Worm (Caenorhabditis elegans) whole organism, late embryonic: Measurements from ENCODE around the gene cct-5.

Experiments used
- C08G9.2 ChIP-seq: sonication (generic microtip); optimal IDR thresholded peaks from 2 replicates; lab custom pipeline; 2016; ENCODE audit warnings: mild to moderate bottlenecking, missing genetic modification characterization, moderate library complexity, missing compliant biosample characterization
- F13H6.1 ChIP-seq: sonication (generic microtip); optimal IDR thresholded peaks from 2 replicates; lab custom pipeline; 2016; ENCODE audit warnings: missing genetic modification characterization, missing compliant biosample characterization
- K09A11.1 ChIP-seq: sonication (generic microtip); optimal IDR thresholded peaks from 2 replicates; lab custom pipeline; 2017; ENCODE audit warnings: antibody characterized with exemption, mild to moderate bottlenecking, missing genetic modification characterization, missing compliant biosample characterization; ENCODE audit not compliant: insufficient read depth
- T23F11.4 ChIP-seq: fragments of 200-800 bp; sonication (Bioruptor generic); optimal IDR thresholded peaks from 2 replicates; lab custom pipeline; 2018; ENCODE audit warnings: mild to moderate bottlenecking, missing genetic modification characterization, missing compliant biosample characterization
- Y22D7AL.16 ChIP-seq: sonication (generic microtip); optimal IDR thresholded peaks from 2 replicates; lab custom pipeline; 2016; ENCODE audit warnings: missing genetic modification characterization, missing compliant biosample characterization
- ama-1 ChIP-seq: fragments of 150-350 bp; optimal IDR thresholded peaks from 2 replicates; lab custom pipeline; 2014
- ceh-18 ChIP-seq: sonication (generic microtip); optimal IDR thresholded peaks from 2 replicates; lab custom pipeline; 2016; ENCODE audit warnings: missing genetic modification characterization, missing compliant biosample characterization
- ceh-2 ChIP-seq: sonication (generic microtip); optimal IDR thresholded peaks from 2 replicates; lab custom pipeline; 2016; ENCODE audit warnings: missing genotype, missing genetic modification characterization, missing compliant biosample characterization
- ceh-22 ChIP-seq: sonication (generic microtip); optimal IDR thresholded peaks from 2 replicates; lab custom pipeline; 2017; ENCODE audit warnings: missing biosample characterization, missing genetic modification characterization
- ceh-24 ChIP-seq: sonication (generic microtip); optimal IDR thresholded peaks from 2 replicates; lab custom pipeline; 2016; ENCODE audit warnings: mild to moderate bottlenecking, missing genetic modification characterization, missing compliant biosample characterization
- ceh-30 ChIP-seq: fragments of 150-350 bp; optimal IDR thresholded peaks from 2 replicates; lab custom pipeline; 2014; ENCODE audit warnings: missing biosample characterization, missing genetic modification characterization
- ceh-48 ChIP-seq: sonication (generic microtip); optimal IDR thresholded peaks from 2 replicates; lab custom pipeline; 2016; ENCODE audit warnings: missing genetic modification characterization, inconsistent platforms, missing compliant biosample characterization
- ceh-9 ChIP-seq: sonication (generic microtip); optimal IDR thresholded peaks from 2 replicates; lab custom pipeline; 2016; ENCODE audit warnings: mild to moderate bottlenecking, missing genetic modification characterization, inconsistent platforms, missing compliant biosample characterization
- dmd-4 ChIP-seq: sonication (generic microtip); optimal IDR thresholded peaks from 2 replicates; lab custom pipeline; 2016; ENCODE audit warnings: borderline replicate concordance, missing genetic modification characterization, missing compliant biosample characterization
- fkh-10 ChIP-seq: fragments of 150-350 bp; optimal IDR thresholded peaks from 2 replicates; lab custom pipeline; 2014; ENCODE audit warnings: missing biosample characterization, missing genetic modification reagents, missing genetic modification characterization
- fkh-6 ChIP-seq: sonication (generic microtip); optimal IDR thresholded peaks from 2 replicates; lab custom pipeline; 2016; ENCODE audit warnings: missing genetic modification characterization, missing compliant biosample characterization
- hlh-13 ChIP-seq: fragments of 200-800 bp; sonication (Bioruptor generic); optimal IDR thresholded peaks from 2 replicates; lab custom pipeline; 2018; ENCODE audit warnings: mild to moderate bottlenecking, missing genetic modification characterization, missing compliant biosample characterization
- hlh-15 ChIP-seq: sonication (generic microtip); optimal IDR thresholded peaks from 2 replicates; lab custom pipeline; 2016; ENCODE audit warnings: missing genetic modification characterization, missing compliant biosample characterization
- hlh-30 ChIP-seq: sonication (generic microtip); optimal IDR thresholded peaks from 2 replicates; lab custom pipeline; 2017; ENCODE audit warnings: antibody characterized with exemption, missing genetic modification characterization, missing compliant biosample characterization; ENCODE audit not compliant: insufficient read depth
- hlh-6 ChIP-seq: sonication (generic microtip); optimal IDR thresholded peaks from 2 replicates; lab custom pipeline; 2016; ENCODE audit warnings: missing genotype, missing genetic modification characterization, missing compliant biosample characterization
- hlh-8 ChIP-seq: sonication (generic microtip); optimal IDR thresholded peaks from 2 replicates; lab custom pipeline; 2016; ENCODE audit warnings: missing genotype, missing genetic modification characterization, missing compliant biosample characterization
- lim-6 ChIP-seq: sonication (generic microtip); optimal IDR thresholded peaks from 2 replicates; lab custom pipeline; 2016; ENCODE audit warnings: missing genetic modification characterization, missing compliant biosample characterization
- lin-11 ChIP-seq: fragments of 200-800 bp; sonication (Bioruptor generic); optimal IDR thresholded peaks from 2 replicates; lab custom pipeline; 2018; ENCODE audit warnings: mild to moderate bottlenecking, missing genetic modification characterization, missing compliant biosample characterization
- madf-2 ChIP-seq: sonication (generic microtip); optimal IDR thresholded peaks from 2 replicates; lab custom pipeline; 2017; ENCODE audit warnings: missing genetic modification characterization, missing compliant biosample characterization
- nfya-1 ChIP-seq: sonication (generic microtip); optimal IDR thresholded peaks from 2 replicates; lab custom pipeline; 2017; ENCODE audit warnings: missing genetic modification characterization, mild to moderate bottlenecking, missing compliant biosample characterization, antibody characterized with exemption, moderate library complexity
- nhr-11 ChIP-seq: fragments of 150-350 bp; optimal IDR thresholded peaks from 2 replicates; lab custom pipeline; 2014; ENCODE audit warnings: missing biosample characterization, missing genetic modification characterization
- nhr-232 ChIP-seq: sonication (generic microtip); optimal IDR thresholded peaks from 2 replicates; lab custom pipeline; 2016; ENCODE audit warnings: missing genetic modification characterization, missing compliant biosample characterization
- npax-4 ChIP-seq: sonication (generic microtip); optimal IDR thresholded peaks from 2 replicates; lab custom pipeline; 2016; ENCODE audit warnings: missing genetic modification characterization, missing compliant biosample characterization
- pax-1 ChIP-seq: fragments of 150-350 bp; optimal IDR thresholded peaks from 2 replicates; lab custom pipeline; 2014; ENCODE audit warnings: missing biosample characterization, missing genetic modification characterization
- pha-2 ChIP-seq: sonication (generic microtip); optimal IDR thresholded peaks from 2 replicates; lab custom pipeline; 2017; ENCODE audit warnings: mild to moderate bottlenecking, missing genetic modification characterization, missing compliant biosample characterization
- pros-1 ChIP-seq: fragments of 150-350 bp; optimal IDR thresholded peaks from 2 replicates; lab custom pipeline; 2014; ENCODE audit warnings: missing biosample characterization, missing genetic modification reagents, missing genetic modification characterization
- ref-2 ChIP-seq: sonication (generic microtip); optimal IDR thresholded peaks from 2 replicates; lab custom pipeline; 2016; ENCODE audit warnings: missing genetic modification characterization, missing compliant biosample characterization
- rnt-1 ChIP-seq: sonication (generic microtip); optimal IDR thresholded peaks from 2 replicates; lab custom pipeline; 2016; ENCODE audit warnings: missing genetic modification characterization, missing compliant biosample characterization
- unc-42 ChIP-seq: sonication (generic microtip); optimal IDR thresholded peaks from 2 replicates; lab custom pipeline; 2016; ENCODE audit warnings: missing genotype, missing genetic modification characterization, missing compliant biosample characterization
- unc-55 ChIP-seq: sonication (generic microtip); optimal IDR thresholded peaks from 2 replicates; lab custom pipeline; 2017; ENCODE audit warnings: missing biosample characterization, missing genetic modification reagents, missing genetic modification characterization
- zip-5 ChIP-seq: sonication (generic microtip); optimal IDR thresholded peaks from 2 replicates; lab custom pipeline; 2016; ENCODE audit warnings: missing genetic modification characterization, missing compliant biosample characterization

Gene cct-5

ce11 chrIII:4467277-4467676 is 40.6 kb downstream of the cct-5 start, which contains the start of gene ndg-4:
ndg-4 (minus strand) TSS chrIII:4467377.
- TF ChIP-seq unc-42, result no peak
- no peak for TF ChIP-seq hlh-15 (tag; lab: Kevin White, UChicago)
- TF ChIP-seq pax-1 (tag; lab: Kevin White, UChicago), result no peak
- TF ChIP-seq dmd-4, result no peak
- TF ChIP-seq ceh-9, result no peak
- TF ChIP-seq F13H6.1 (tag; lab: Kevin White, UChicago), result no peak
- no peak for TF ChIP-seq ceh-24 (tag; lab: Kevin White, UChicago)
- no peak for TF ChIP-seq ceh-22 (tag; lab: Kevin White, UChicago)
- no peak for TF ChIP-seq nhr-11 (tag; lab: Kevin White, UChicago)
- no peak for TF ChIP-seq ama-1 (lab: Kevin White, UChicago)
- no peak for TF ChIP-seq zip-5 (tag; lab: Kevin White, UChicago)
- TF ChIP-seq T23F11.4 (GFP tag; lab: Kevin White, UChicago), result no peak
- TF ChIP-seq madf-2 (tag; lab: Kevin White, UChicago), result no peak
- no peak for TF ChIP-seq K09A11.1 (tag; lab: Kevin White, UChicago)

ce11 chrIII:4461337-4461736 is 46.6 kb downstream of the cct-5 start:
- TF ChIP-seq ref-2 (tag; lab: Kevin White, UChicago), result peak; percentile 73
- TF ChIP-seq rnt-1 (tag; lab: Kevin White, UChicago), result no peak

ce11 chrIII:4460242-4460641 is 47.7 kb downstream of the cct-5 start:
- no peak for TF ChIP-seq hlh-15 (tag; lab: Kevin White, UChicago)

DNA sequence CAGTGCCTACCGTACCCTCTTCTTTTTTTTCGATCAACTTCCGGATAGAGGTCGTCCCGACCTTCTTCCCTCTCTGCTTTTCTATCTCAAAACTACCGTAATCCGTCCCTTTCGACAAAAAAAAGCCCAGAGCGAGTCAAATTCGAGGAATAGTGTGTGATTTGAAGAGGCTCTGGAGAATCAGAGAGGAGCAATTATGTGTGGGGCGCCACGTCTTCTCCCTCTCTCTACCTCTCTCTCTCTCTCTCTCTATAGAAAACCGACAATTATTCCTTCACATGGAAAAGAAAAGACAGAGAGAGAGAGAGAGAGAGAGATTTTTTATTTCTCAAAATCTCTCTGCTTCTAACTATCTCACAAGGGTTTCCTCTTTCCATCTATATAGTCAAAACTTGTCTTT is 51.3 kb downstream of the cct-5 start:
- TF ChIP-seq dmd-4 (no peak), zip-5 (tag; lab: Kevin White, UChicago) (no peak), pha-2 (tag; lab: Kevin White, UChicago) (no peak), T23F11.4 (GFP tag; lab: Kevin White, UChicago) (no peak), pros-1 (tag; lab: Kevin White, UChicago) (no peak), lim-6 (tag; lab: Kevin White, UChicago) (no peak), nhr-11 (tag; lab: Kevin White, UChicago) (no peak), hlh-15 (tag; lab: Kevin White, UChicago) (no peak), fkh-10 (GFP tag; lab: Kevin White, UChicago) (no peak), F13H6.1 (tag; lab: Kevin White, UChicago) (peak; percentile 14), rnt-1 (tag; lab: Kevin White, UChicago) (no peak), hlh-8 (tag; lab: Kevin White, UChicago) (no peak), ceh-48 (no peak), hlh-30 (tag; lab: Kevin White, UChicago) (no peak), ref-2 (tag; lab: Kevin White, UChicago) (peak; percentile 20), npax-4 (no peak), nfya-1 (tag; lab: Kevin White, UChicago) (peak; percentile 16), unc-55 (GFP tag; lab: Kevin White, UChicago) (no peak), ceh-30 (no peak), C08G9.2 (tag; lab: Kevin White, UChicago) (no peak)

DNA sequence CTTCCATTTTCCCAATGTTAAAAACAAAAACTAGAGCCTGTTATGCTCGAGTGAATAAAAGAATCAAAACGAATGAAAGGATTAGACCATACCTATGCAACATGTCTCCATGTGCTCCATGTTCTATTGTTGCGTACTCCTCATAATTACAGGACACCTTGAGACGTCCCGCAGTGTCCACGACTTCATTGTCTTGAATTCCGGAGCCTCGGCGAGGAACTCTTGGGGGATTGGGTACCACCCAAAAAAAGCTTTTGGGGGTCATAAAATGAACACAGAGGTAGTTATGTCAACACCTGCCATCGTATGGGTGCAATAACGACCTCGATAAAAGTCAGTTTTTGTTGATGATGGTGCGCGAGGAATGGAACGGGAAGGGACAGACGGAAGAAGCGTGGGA is 53.0 kb downstream of the cct-5 start:
- TF ChIP-seq ref-2 (tag; lab: Kevin White, UChicago), result peak; percentile 50
- TF ChIP-seq lin-11, result no peak
- TF ChIP-seq, all 69 proteins: peak for 1

DNA sequence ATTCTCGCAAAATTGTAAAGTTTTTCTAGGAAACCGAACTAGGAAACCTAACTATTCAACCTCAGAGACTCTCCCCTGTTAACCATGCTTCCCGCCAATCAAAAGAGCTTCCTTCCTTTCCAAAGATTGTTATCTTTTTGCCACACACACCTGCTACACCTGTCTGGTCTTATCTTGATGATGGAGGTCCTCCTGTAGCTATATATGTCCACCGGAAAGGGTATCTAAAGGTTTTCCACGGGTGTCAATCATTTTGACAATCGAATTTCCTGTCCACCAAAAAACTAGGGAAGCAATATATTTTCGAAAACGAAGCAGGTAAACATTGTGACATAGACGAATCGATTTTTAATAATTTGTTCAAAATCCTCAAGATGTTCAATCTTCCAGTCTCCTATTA is 54.1 kb downstream of the cct-5 start:
- no peak for TF ChIP-seq madf-2 (tag; lab: Kevin White, UChicago)
- TF ChIP-seq Y22D7AL.16 (tag; lab: Kevin White, UChicago), result no peak
- TF ChIP-seq hlh-6 (tag; lab: Kevin White, UChicago), result no peak
- no peak for TF ChIP-seq ceh-30
- no peak for TF ChIP-seq hlh-13 (GFP tag; lab: Kevin White, UChicago)
- TF ChIP-seq nhr-232 (tag; lab: Kevin White, UChicago), result no peak
- no peak for TF ChIP-seq zip-5 (tag; lab: Kevin White, UChicago)
- no peak for TF ChIP-seq ceh-2
- TF ChIP-seq ceh-9, result no peak
- TF ChIP-seq pros-1 (tag; lab: Kevin White, UChicago), result no peak
- no peak for TF ChIP-seq ceh-18
- no peak for TF ChIP-seq pha-2 (tag; lab: Kevin White, UChicago)
- no peak for TF ChIP-seq fkh-6 (tag; lab: Kevin White, UChicago)
